Worm (Caenorhabditis elegans): ENCODE measurements around the gene srlf-29.

ce11 chrII:1683742-1684141 lies 17.6 kb downstream of the srlf-29 start, which contains the start of gene fbxb-25:
- TF ChIP-seq him-1 (tag; optimal IDR thresholded peaks at IDR 0.05) (no peak), W03F9.2 (tag; optimal IDR thresholded peaks at IDR 0.05) (no peak)
